Worm (Caenorhabditis elegans): ENCODE results near the gene K09F6.11.
"Not testable (repeated sequence)": the region's sequence is repeated elsewhere in the genome, so short reads cannot be mapped to it uniquely, and the experiment has no call there.

K09F6.11 gene

DNA sequence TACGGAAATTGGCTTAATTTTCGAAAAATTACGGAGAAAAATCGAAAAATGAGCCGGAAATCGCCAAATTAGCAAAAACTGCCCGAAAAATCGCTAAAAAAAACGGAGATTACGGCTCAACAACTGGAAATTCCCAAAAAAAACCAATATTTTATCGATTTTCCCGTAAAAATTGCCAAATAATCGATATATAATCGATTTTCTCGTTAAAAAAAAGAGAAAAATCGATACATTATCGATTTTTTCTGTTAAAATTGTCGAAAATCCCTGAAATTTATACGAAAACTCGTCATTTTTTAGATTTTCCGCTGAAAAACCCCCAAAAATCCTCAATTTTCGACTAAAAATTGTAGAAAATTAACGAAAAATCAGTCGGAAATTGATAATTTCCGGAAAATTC, 43.6 kb upstream of the K09F6.11 start:
- TF ChIP-seq zim-3 (tag; optimal IDR thresholded peaks at IDR 0.05) (no peak), ztf-6 (GFP tag; IDR thresholded peaks at IDR 0.05) (no peak), egrh-3 (GFP tag; IDR thresholded peaks at IDR 0.05) (no peak), D2030.7 (GFP tag; IDR thresholded peaks at IDR 0.05) (no peak), bed-1 (GFP tag; IDR thresholded peaks at IDR 0.05) (no peak), hrde-1 (tag; optimal IDR thresholded peaks at IDR 0.05; ENCODE audit: borderline replicate concordance) (no peak), ztf-22 (GFP tag; optimal IDR thresholded peaks at IDR 0.05) (no peak)

DNA sequence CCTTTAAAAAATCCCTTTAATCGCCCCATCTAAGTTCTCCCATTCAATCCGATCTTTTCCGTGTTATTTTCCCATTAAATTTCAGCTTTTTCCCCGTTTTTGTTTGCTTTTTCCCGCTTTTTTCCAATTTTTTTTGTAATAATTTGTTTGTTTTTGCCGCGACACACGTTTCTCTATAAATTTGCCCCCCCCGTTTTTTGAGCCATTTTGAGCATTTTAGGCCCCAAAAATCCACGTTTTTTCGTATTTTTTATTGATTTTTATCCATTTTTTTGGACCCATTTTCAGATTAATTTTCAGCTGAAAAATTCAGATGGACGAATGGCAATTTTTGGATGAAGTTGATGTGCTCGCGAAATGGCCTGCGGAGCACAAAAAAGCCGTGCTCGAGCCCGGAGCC, 36.6 kb upstream of the K09F6.11 start, which contains the start of gene F54A3.2:
Gene F54A3.2, plus strand, starts transcription at position 301 of the 400 bp plus-strand sequence.
- no peak for TF ChIP-seq zim-3 (tag; optimal IDR thresholded peaks at IDR 0.05)
- no peak for TF ChIP-seq ccch-3 (GFP tag; optimal IDR thresholded peaks at IDR 0.05)
- TF ChIP-seq repo-1 (tag; optimal IDR thresholded peaks at IDR 0.05): no peak
- TF ChIP-seq die-1 (tag; optimal IDR thresholded peaks at IDR 0.05): no peak
- no peak for TF ChIP-seq dox-1 (GFP tag; IDR thresholded peaks at IDR 0.05)
- TF ChIP-seq nfya-2 (GFP tag; IDR thresholded peaks at IDR 0.05): no peak

DNA sequence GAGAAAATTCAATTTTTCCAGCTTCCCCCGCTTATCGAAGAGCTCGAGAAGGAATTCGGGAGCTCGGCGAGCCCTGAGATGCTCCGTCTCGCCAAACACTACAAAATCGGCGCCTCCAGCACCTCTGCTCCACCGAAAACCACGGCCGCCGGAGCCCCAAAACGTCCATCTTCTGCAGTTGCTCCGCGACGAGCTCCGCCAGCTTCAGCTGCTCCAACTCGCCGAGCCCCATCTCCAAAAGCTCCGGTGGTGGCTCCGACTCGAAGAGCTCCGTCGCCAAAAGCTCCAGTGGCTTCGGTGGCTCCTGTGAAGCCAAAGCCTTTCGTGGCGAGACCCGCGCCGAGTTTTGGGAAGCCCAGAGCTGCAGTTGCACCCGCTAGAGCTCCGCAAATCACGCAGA, 28.3 kb upstream of the K09F6.11 start:
- TF ChIP-seq lin-40 (tag; optimal IDR thresholded peaks at IDR 0.05): no peak
- TF ChIP-seq zfh-2 (GFP tag; conservative IDR thresholded peaks at IDR 0.05): peak; percentile 83
- TF ChIP-seq egrh-3 (GFP tag; IDR thresholded peaks at IDR 0.05): peak; percentile 92
- 0 out of 2 replicates have a peak, but pooled peaks have one; percentile 49 for TF ChIP-seq ztf-25 (GFP tag; IDR thresholded peaks at IDR 0.05)
- no peak for TF ChIP-seq atf-7 (tag; optimal IDR thresholded peaks at IDR 0.05)

DNA sequence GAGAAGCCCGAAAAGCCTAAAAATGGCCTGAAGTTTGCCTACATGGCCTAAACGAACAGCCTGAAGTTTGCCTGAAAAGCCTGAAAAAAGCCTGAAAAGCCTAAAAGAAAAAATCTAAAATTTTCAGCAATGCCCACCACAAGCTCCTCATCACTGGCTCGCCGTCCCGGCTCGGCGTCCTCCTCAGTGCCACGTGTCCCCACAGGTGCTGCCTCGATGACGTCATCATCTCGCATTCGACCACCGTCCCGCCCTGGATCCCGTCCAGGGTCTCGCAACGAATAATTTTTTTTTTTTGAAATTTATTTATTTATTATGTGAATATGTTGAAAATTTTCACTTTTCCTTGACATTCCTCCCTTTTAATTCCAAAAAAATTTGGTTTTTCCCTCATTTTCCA, 26.3 kb upstream of the K09F6.11 start:
- TF ChIP-seq akir-1 (GFP tag; optimal IDR thresholded peaks at IDR 0.05): no peak
- peak; percentile 60; the same call in 1 of the 2 replicates for TF ChIP-seq zfh-2 (GFP tag; conservative IDR thresholded peaks at IDR 0.05)

DNA sequence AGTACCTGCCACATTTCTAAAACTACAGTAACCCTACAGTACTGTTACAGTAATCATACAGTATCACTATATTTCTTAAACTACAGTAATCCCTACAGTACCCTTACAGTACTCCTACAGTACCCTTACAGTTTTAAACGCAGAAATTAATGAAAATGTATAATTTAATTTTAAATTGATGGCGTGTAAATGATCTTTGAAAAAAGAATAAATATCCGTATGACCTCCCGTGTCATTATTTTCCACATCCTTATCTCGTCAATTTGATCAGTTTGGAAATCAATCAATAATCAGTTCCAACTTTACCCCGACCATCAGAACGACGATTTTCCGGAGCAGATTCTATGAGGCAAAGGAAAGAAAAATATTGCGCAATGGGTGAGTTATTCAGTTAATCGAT, 25.1 kb upstream of the K09F6.11 start, which contains the start of gene K09F6.3:
Gene K09F6.3, plus strand, starts transcription at position 301 of the 400 bp plus-strand sequence.
- not testable (repeated sequence) for TF ChIP-seq mes-4 (tag; optimal IDR thresholded peaks at IDR 0.05); cebp-1 (GFP tag; IDR thresholded peaks at IDR 0.05); cebp-1 (tag; optimal IDR thresholded peaks at IDR 0.05); Y53F4B.3 (GFP tag; IDR thresholded peaks at IDR 0.05)

DNA sequence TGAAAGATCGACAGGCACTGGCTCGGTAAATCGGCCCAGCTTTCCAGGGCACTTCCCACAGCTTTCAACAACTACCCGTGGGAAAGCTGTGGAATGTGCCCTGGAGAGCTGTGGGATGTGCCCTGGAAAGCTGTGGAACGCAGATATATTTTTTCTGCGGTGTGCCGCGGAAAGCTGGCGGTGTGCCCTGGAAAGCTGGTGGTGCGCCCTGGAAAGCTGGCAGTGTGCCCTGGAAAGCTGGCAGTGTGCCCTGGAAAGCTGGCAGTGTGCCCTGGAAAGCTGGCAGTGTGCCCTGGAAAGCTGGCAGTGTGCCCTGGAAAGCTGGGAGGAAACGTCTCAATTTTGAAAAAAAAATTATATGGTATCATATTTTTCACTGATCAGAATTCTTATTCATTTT, 6.2 kb upstream of the K09F6.11 start:
- TF ChIP-seq lin-35 (GFP tag; optimal IDR thresholded peaks at IDR 0.05) (no peak), B0336.3 (GFP tag; IDR thresholded peaks at IDR 0.05) (0 out of 2 replicates have a peak, but pooled peaks have one; percentile 25), mcd-1 (GFP tag; IDR thresholded peaks at IDR 0.05) (peak; percentile 29; the same call in 1 of the 2 replicates), rcor-1 (GFP tag; IDR thresholded peaks at IDR 0.05) (no peak), zfh-2 (GFP tag; conservative IDR thresholded peaks at IDR 0.05) (peak; percentile 86), egrh-3 (GFP tag; IDR thresholded peaks at IDR 0.05) (peak; percentile 67; the same call in 1 of the 2 replicates), lsy-27 (tag; optimal IDR thresholded peaks at IDR 0.05; ENCODE audit: borderline replicate concordance, insufficient read depth) (no peak)

DNA sequence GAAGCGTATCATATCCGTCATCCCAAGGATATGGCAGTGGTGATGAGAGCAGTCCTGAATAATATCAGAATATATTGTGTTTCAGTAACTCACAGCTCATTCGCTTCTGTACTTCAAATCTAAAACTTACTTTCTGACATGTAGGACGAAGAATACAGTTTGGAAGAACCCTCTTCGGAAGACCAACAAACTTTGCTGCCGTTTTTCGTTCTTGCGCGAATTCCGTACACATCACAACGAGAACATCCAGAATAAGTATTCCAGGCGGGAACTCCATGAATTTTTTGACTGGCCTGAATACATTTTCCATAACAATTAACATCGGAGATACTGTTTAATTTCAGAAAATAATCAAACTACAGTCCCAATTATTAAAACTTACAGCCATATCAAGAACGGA, 2.5 kb upstream of the K09F6.11 start, which contains the start of gene K09F6.15:
Gene K09F6.15, minus strand, starts transcription at position 101 of the 400 bp plus-strand sequence.
- TF ChIP-seq B0035.1 (tag; optimal IDR thresholded peaks at IDR 0.05): no peak
